Fruit fly (Drosophila melanogaster) whole organism, prepupa: ENCODE results near the gene CG15034.
A peak's percentile ranks its signal among the peaks of the same experiment; 100 is the strongest.

Experiments used
- Blimp-1 ChIP-seq: fragments of 200-800 bp; sonication (Bioruptor generic); optimal IDR thresholded peaks from 3 replicates; lab custom pipeline; 2017; ENCODE audit warnings: missing biosample characterization, missing genetic modification characterization, mild to moderate bottlenecking, moderate library complexity, missing genetic modification reagents
- CG11294 ChIP-seq: fragments of 200-800 bp; sonication (Bioruptor generic); IDR thresholded peaks from 2 replicates; pipeline ENCODE4 v1.3.6; 2022; ENCODE audit warnings: missing biosample characterization, missing genetic modification characterization
- CG15336 ChIP-seq: fragments of 200-800 bp; sonication (Bioruptor generic); IDR thresholded peaks from 2 replicates; pipeline ENCODE4 v1.3.6; 2022; ENCODE audit warnings: missing biosample characterization, missing genetic modification characterization
- CG1621 ChIP-seq: fragments of 200-800 bp; sonication (Bioruptor generic); optimal IDR thresholded peaks from 3 replicates; lab custom pipeline; 2018; ENCODE audit warnings: missing biosample characterization, mild to moderate bottlenecking, missing genetic modification characterization
- CG16779 ChIP-seq: fragments of 200-800 bp; sonication (Bioruptor generic); optimal IDR thresholded peaks from 3 replicates; lab custom pipeline; 2017; ENCODE audit warnings: missing biosample characterization, mild to moderate bottlenecking, missing genetic modification characterization
- CG3032 ChIP-seq: fragments of 200-800 bp; optimal IDR thresholded peaks from 2 replicates; lab custom pipeline; 2019; ENCODE audit warnings: missing biosample characterization, mild to moderate bottlenecking, missing genetic modification characterization, moderate library complexity
- CG3919 ChIP-seq: fragments of 200-800 bp; sonication (Bioruptor generic); optimal IDR thresholded peaks from 3 replicates; lab custom pipeline; 2016; ENCODE audit warnings: missing biosample characterization, missing genetic modification characterization
- CG6163 ChIP-seq: fragments of 200-800 bp; sonication (Bioruptor generic); IDR thresholded peaks from 3 replicates; pipeline ENCODE4 v1.3.6; 2022; ENCODE audit warnings: missing biosample characterization, missing genetic modification characterization
- CG6276 ChIP-seq: fragments of 200-800 bp; sonication (Bioruptor generic); optimal IDR thresholded peaks from 2 replicates; lab custom pipeline; 2017; ENCODE audit warnings: missing biosample characterization, mild to moderate bottlenecking, missing genetic modification characterization
- CG6792 ChIP-seq: fragments of 200-800 bp; sonication (Bioruptor generic); optimal IDR thresholded peaks from 3 replicates; lab custom pipeline; 2016; ENCODE audit warnings: missing biosample characterization, missing genetic modification characterization
- CG6808 ChIP-seq: fragments of 200-800 bp; sonication (Bioruptor generic); optimal IDR thresholded peaks from 3 replicates; lab custom pipeline; 2017; ENCODE audit warnings: missing biosample characterization, missing genetic modification characterization, mild to moderate bottlenecking, moderate library complexity, missing genetic modification reagents
- CG6854 ChIP-seq: fragments of 200-800 bp; sonication (Bioruptor generic); optimal IDR thresholded peaks from 2 replicates; lab custom pipeline; 2017; ENCODE audit warnings: missing biosample characterization, mild to moderate bottlenecking, missing genetic modification characterization
- CG7368 ChIP-seq: fragments of 200-800 bp; sonication (Bioruptor generic); optimal IDR thresholded peaks from 3 replicates; lab custom pipeline; 2016; ENCODE audit warnings: missing biosample characterization, missing genetic modification characterization
- CG8632 ChIP-seq: fragments of 200-800 bp; sonication (Bioruptor generic); optimal IDR thresholded peaks from 3 replicates; lab custom pipeline; 2016; ENCODE audit warnings: missing biosample characterization, missing genetic modification characterization
- CG9139 ChIP-seq: fragments of 200-800 bp; sonication (Bioruptor generic); optimal IDR thresholded peaks from 3 replicates; lab custom pipeline; 2017; ENCODE audit warnings: missing biosample characterization, mild to moderate bottlenecking, missing genetic modification characterization
- Eip75B ChIP-seq: fragments of 200-800 bp; sonication (Bioruptor generic); optimal IDR thresholded peaks from 3 replicates; lab custom pipeline; 2016; ENCODE audit warnings: missing biosample characterization, missing genetic modification characterization
- Eip78C ChIP-seq: fragments of 200-800 bp; sonication (Bioruptor generic); peaks from one replicate; lab custom pipeline; 2016; ENCODE audit warnings: missing biosample characterization, missing genetic modification characterization
- Eip93F ChIP-seq: fragments of 200-800 bp; sonication (Bioruptor generic); optimal IDR thresholded peaks from 2 replicates; lab custom pipeline; 2016; ENCODE audit warnings: missing biosample characterization, mild to moderate bottlenecking, missing genetic modification characterization
- Ets21C ChIP-seq: fragments of 200-800 bp; sonication (Bioruptor generic); optimal IDR thresholded peaks from 3 replicates; lab custom pipeline; 2016; ENCODE audit warnings: missing biosample characterization, missing genetic modification characterization
- Ets96B ChIP-seq: fragments of 200-800 bp; optimal IDR thresholded peaks from 2 replicates; lab custom pipeline; 2019; ENCODE audit warnings: missing biosample characterization, mild to moderate bottlenecking, missing genetic modification characterization, moderate library complexity
- Gug ChIP-seq: fragments of 200-800 bp; sonication (Bioruptor generic); IDR thresholded peaks from 2 replicates; pipeline ENCODE4 v1.3.6; 2022; ENCODE audit warnings: missing biosample characterization, missing genetic modification characterization
- Hr38 ChIP-seq: sonication (Bioruptor generic); optimal IDR thresholded peaks from 2 replicates; lab custom pipeline; 2016; ENCODE audit warnings: missing biosample characterization, missing genetic modification characterization
- Lpt ChIP-seq: fragments of 200-800 bp; sonication (Bioruptor generic); optimal IDR thresholded peaks from 3 replicates; lab custom pipeline; 2016; ENCODE audit warnings: missing biosample characterization, missing genetic modification characterization
- Met ChIP-seq: fragments of 200-800 bp; sonication (Bioruptor generic); optimal IDR thresholded peaks from 3 replicates; lab custom pipeline; 2016; ENCODE audit warnings: missing biosample characterization, missing genetic modification characterization
- OdsH ChIP-seq: fragments of 200-800 bp; sonication (Bioruptor generic); optimal IDR thresholded peaks from 3 replicates; lab custom pipeline; 2016; ENCODE audit warnings: missing biosample characterization, missing genetic modification characterization
- Sox102F ChIP-seq: fragments of 200-800 bp; sonication (Bioruptor generic); optimal IDR thresholded peaks from 2 replicates; lab custom pipeline; 2016; ENCODE audit warnings: missing biosample characterization, mild to moderate bottlenecking, missing genetic modification characterization
- Sox14 ChIP-seq: fragments of 200-800 bp; sonication (Bioruptor generic); optimal IDR thresholded peaks from 3 replicates; lab custom pipeline; 2016; ENCODE audit warnings: missing biosample characterization, missing genetic modification characterization
- acj6 ChIP-seq: fragments of 200-800 bp; sonication (Bioruptor generic); optimal IDR thresholded peaks from 3 replicates; lab custom pipeline; 2016; ENCODE audit warnings: missing biosample characterization, missing genetic modification characterization
- cyc ChIP-seq: fragments of 200-800 bp; sonication (Bioruptor generic); optimal IDR thresholded peaks from 3 replicates; lab custom pipeline; 2016; ENCODE audit warnings: missing biosample characterization, missing genetic modification characterization
- eg ChIP-seq: fragments of 200-800 bp; sonication (Bioruptor generic); IDR thresholded peaks from 3 replicates; pipeline ENCODE4 v1.3.6; 2022; ENCODE audit warnings: missing biosample characterization, missing genetic modification characterization
- esn ChIP-seq: fragments of 200-800 bp; sonication (Bioruptor generic); optimal IDR thresholded peaks from 2 replicates; lab custom pipeline; 2016; ENCODE audit warnings: missing biosample characterization, mild to moderate bottlenecking, missing genetic modification characterization, moderate library complexity
- fd59A ChIP-seq: fragments of 200-800 bp; sonication (Bioruptor generic); optimal IDR thresholded peaks from 2 replicates; lab custom pipeline; 2017; ENCODE audit warnings: missing biosample characterization, mild to moderate bottlenecking, missing genetic modification characterization, missing genetic modification reagents
- fd85E ChIP-seq: fragments of 200-800 bp; sonication (Bioruptor generic); optimal IDR thresholded peaks from 3 replicates; lab custom pipeline; 2016; ENCODE audit warnings: missing biosample characterization, missing genetic modification characterization
- fkh ChIP-seq: fragments of 200-800 bp; sonication (Bioruptor generic); optimal IDR thresholded peaks from 3 replicates; lab custom pipeline; 2017; ENCODE audit warnings: missing biosample characterization, mild to moderate bottlenecking, missing genetic modification characterization, moderate library complexity
- lz ChIP-seq: fragments of 200-800 bp; sonication (Bioruptor generic); optimal IDR thresholded peaks from 3 replicates; lab custom pipeline; 2016; ENCODE audit warnings: missing biosample characterization, missing genetic modification characterization
- net ChIP-seq: fragments of 200-800 bp; sonication (Bioruptor generic); optimal IDR thresholded peaks from 3 replicates; lab custom pipeline; 2016; ENCODE audit warnings: missing biosample characterization, missing genetic modification characterization
- pdm3 ChIP-seq: fragments of 200-800 bp; sonication (Bioruptor generic); optimal IDR thresholded peaks from 3 replicates; lab custom pipeline; 2016; ENCODE audit warnings: missing biosample characterization, missing genetic modification characterization
- salr ChIP-seq, 2 experiments: fragments of 200-800 bp; sonication (Bioruptor generic); optimal IDR thresholded peaks; 3 replicates each; lab custom pipeline; 2016 to 2018; ENCODE audit warnings: missing biosample characterization in 2 of 2, missing genetic modification characterization in 2 of 2, mild to moderate bottlenecking in 1 of 2
- spab ChIP-seq: fragments of 200-800 bp; sonication (Bioruptor generic); optimal IDR thresholded peaks from 2 replicates; lab custom pipeline; 2017; ENCODE audit warnings: missing biosample characterization, mild to moderate bottlenecking, missing genetic modification characterization, missing genetic modification reagents
- ss ChIP-seq, 2 experiments: fragments of 200-800 bp; sonication (Bioruptor generic); optimal IDR thresholded peaks; 2 replicates in 1 of 2; 3 replicates in 1 of 2; lab custom pipeline; 2017 to 2018; ENCODE audit warnings: mild to moderate bottlenecking in 2 of 2, missing biosample characterization in 2 of 2, missing genetic modification characterization in 2 of 2, moderate library complexity in 1 of 2
- svp ChIP-seq: fragments of 200-800 bp; sonication (Bioruptor generic); peaks from one replicate; lab custom pipeline; 2016; ENCODE audit warnings: missing biosample characterization, missing genetic modification characterization
- topi ChIP-seq: fragments of 200-800 bp; sonication (Bioruptor generic); optimal IDR thresholded peaks from 3 replicates; lab custom pipeline; 2016; ENCODE audit warnings: missing biosample characterization, missing genetic modification characterization
- vri ChIP-seq: fragments of 200-800 bp; sonication (Bioruptor generic); optimal IDR thresholded peaks from 3 replicates; lab custom pipeline; 2016; ENCODE audit warnings: missing biosample characterization, mild to moderate bottlenecking, missing genetic modification characterization

The CG15034 gene

dm6 chrX:7301351-7302328 lies 45.7 kb downstream of the CG15034 start (continued):
- TF ChIP-seq Gug (peak; percentile 65), Met (GFP tag; lab: Kevin White, UChicago) (peak; percentile 83), Ets21C (GFP tag; lab: Kevin White, UChicago) (peak; percentile 71), net (GFP tag; lab: Kevin White, UChicago) (peak; percentile 69), lz (GFP tag; lab: Kevin White, UChicago) (peak; percentile 86), esn (peak; percentile 89), pdm3 (GFP tag; lab: Kevin White, UChicago) (peak; percentile 84), CG6854 (GFP tag; lab: Kevin White, UChicago) (no peak), CG6792 (GFP tag; lab: Kevin White, UChicago) (peak; percentile 69), vri (peak; percentile 75), spab (GFP tag; lab: Kevin White, UChicago) (peak; percentile 79), Sox102F (GFP tag; lab: Kevin White, UChicago) (peak; percentile 63), CG7368 (peak; percentile 58), Ets96B (peak; percentile 57), CG11294 (GFP tag; lab: Robert Waterston, UW) (0 out of 2 replicates have a peak, but pooled peaks have one; percentile 38), CG8632 (GFP tag; lab: Kevin White, UChicago) (peak; percentile 69), CG6276 (GFP tag; lab: Kevin White, UChicago) (peak; percentile 88), CG16779 (tag; lab: Kevin White, UChicago) (peak; percentile 53), fd85E (GFP tag; lab: Kevin White, UChicago) (peak; percentile 22), topi (GFP tag; lab: Kevin White, UChicago) (peak; percentile 90), fkh (GFP tag; lab: Kevin White, UChicago) (no peak), Blimp-1 (GFP tag; lab: Kevin White, UChicago) (peak; percentile 52), OdsH (GFP tag; lab: Kevin White, UChicago) (peak; percentile 81), Eip75B (GFP tag; lab: Kevin White, UChicago) (peak; percentile 83), Hr38 (GFP tag; lab: Kevin White, UChicago) (no peak), Eip78C (peak; percentile 94)
- TF ChIP-seq, all 60 proteins: peak for 56

dm6 chrX:7300722-7301350 lies 46.5 kb downstream of the CG15034 start:
- TF ChIP-seq fd59A (GFP tag; lab: Kevin White, UChicago) (peak; percentile 3), vri (peak; percentile 15), CG3919 (no peak), CG6163 (GFP tag; lab: Robert Waterston, UW) (peak; percentile 51), fkh (GFP tag; lab: Kevin White, UChicago) (peak; percentile 44), Gug (peak; percentile 33), pdm3 (GFP tag; lab: Kevin White, UChicago) (no peak), Lpt (GFP tag; lab: Kevin White, UChicago) (peak; percentile 69), Eip93F (peak; percentile 46), cyc (GFP tag; lab: Kevin White, UChicago) (no peak), svp (GFP tag; lab: Kevin White, UChicago) (peak; percentile 44)

- TF ChIP-seq CG6163 (GFP tag; lab: Robert Waterston, UW): peak; percentile 63
- peak; percentile 40 for TF ChIP-seq CG9139 (GFP tag; lab: Kevin White, UChicago)
- peak; percentile 28 for TF ChIP-seq CG11294 (GFP tag; lab: Robert Waterston, UW)
- TF ChIP-seq Ets96B: peak; percentile 49
- TF ChIP-seq Ets21C (GFP tag; lab: Kevin White, UChicago): peak; percentile 12
- TF ChIP-seq CG6854 (GFP tag; lab: Kevin White, UChicago): no peak
- peak; percentile 27 for TF ChIP-seq Sox14 (GFP tag; lab: Kevin White, UChicago)
- peak; percentile 62 for TF ChIP-seq CG3032 (tag; lab: Kevin White, UChicago)
- no peak for TF ChIP-seq Sox102F (GFP tag; lab: Kevin White, UChicago)
- TF ChIP-seq pdm3 (GFP tag; lab: Kevin White, UChicago): peak; percentile 48
- TF ChIP-seq fd59A (GFP tag; lab: Kevin White, UChicago): peak; percentile 59
- TF ChIP-seq CG16779 (tag; lab: Kevin White, UChicago): no peak
- no peak for TF ChIP-seq ss (GFP tag; optimal IDR thresholded peaks at IDR 0.05; lab: Kevin White, UChicago)
- TF ChIP-seq eg (GFP tag; lab: Robert Waterston, UW): peak; percentile 44; the same call in 1 of the 3 replicates
- peak; percentile 19 for TF ChIP-seq topi (GFP tag; lab: Kevin White, UChicago)
- no peak for TF ChIP-seq CG8632 (GFP tag; lab: Kevin White, UChicago)
- TF ChIP-seq CG6808 (GFP tag; lab: Kevin White, UChicago): peak; percentile 29
- TF ChIP-seq CG1621 (tag; lab: Kevin White, UChicago): peak; percentile 9
- peak; percentile 44 for TF ChIP-seq net (GFP tag; lab: Kevin White, UChicago)
- TF ChIP-seq acj6 (GFP tag; lab: Kevin White, UChicago): peak; percentile 51
- TF ChIP-seq CG15336 (GFP tag; lab: Robert Waterston, UW): peak; percentile 13; the same call in 1 of the 2 replicates
- peak in 1 of 2 experiments; percentile 39 for TF ChIP-seq salr (GFP tag; optimal IDR thresholded peaks at IDR 0.05; lab: Kevin White, UChicago)
- peak; percentile 21 for TF ChIP-seq lz (GFP tag; lab: Kevin White, UChicago)
Observed at dm6 chrX:7300356-7300721, 47.0 kb downstream of the CG15034 start.
